Fruit fly (Drosophila melanogaster): Measurements from ENCODE around the gene Orc2.

- no peak for TF ChIP-seq CG8478 (optimal IDR thresholded peaks at IDR 0.05)
- TF ChIP-seq CTCF (optimal IDR thresholded peaks at IDR 0.05) = no peak
These were observed 42.2 kb downstream of the Orc2 start for dm6 chr3R:14006893-14007255.
